Worm (Caenorhabditis elegans) whole organism, L1 larva: ENCODE measurements around the gene bath-39.

Experiments used
- ceh-88 ChIP-seq: fragments of 200-800 bp; sonication (Bioruptor generic); IDR thresholded peaks from 2 replicates; pipeline ENCODE4 v1.3.6; 2022; ENCODE audit warnings: missing genetic modification characterization, missing compliant biosample characterization
- lin-13 ChIP-seq: fragments of 150-350 bp; optimal IDR thresholded peaks from 2 replicates; lab custom pipeline; 2014; ENCODE audit warnings: missing biosample characterization, missing genetic modification reagents, missing genetic modification characterization
- nhr-237 ChIP-seq: fragments of 150-350 bp; optimal IDR thresholded peaks from 2 replicates; lab custom pipeline; 2014; ENCODE audit warnings: missing biosample characterization, missing genetic modification characterization
- nhr-28 ChIP-seq: fragments of 150-350 bp; optimal IDR thresholded peaks from 2 replicates; lab custom pipeline; 2014; ENCODE audit warnings: missing biosample characterization, missing genetic modification characterization
- pqm-1 ChIP-seq: sonication (generic microtip); optimal IDR thresholded peaks from 3 replicates; lab custom pipeline; 2017; ENCODE audit warnings: missing biosample characterization, missing genetic modification characterization

ce11 chrV:13506321-13506720, 47.1 kb downstream of the bath-39 start, which contains the start of gene R11G10.4:
- TF ChIP-seq ceh-88 (GFP tag; lab: Robert Waterston, UW) (no peak), pqm-1 (tag; lab: Kevin White, UChicago) (no peak), nhr-237 (no peak), lin-13 (GFP tag; lab: Kevin White, UChicago) (no peak), nhr-28 (tag; lab: Kevin White, UChicago) (no peak)
